Worm (Caenorhabditis elegans): ENCODE measurements around the gene F53F4.16.

The F53F4.16 gene

ce11 chrV:13660660-13661325 is 39.2 kb upstream of the F53F4.16 start, which contains the start of gene letm-1 (continued):
- TF ChIP-seq pqm-1 (tag; optimal IDR thresholded peaks at IDR 0.05) (no peak), ZK337.2 (GFP tag; IDR thresholded peaks at IDR 0.05) (no peak), jun-1 (tag; optimal IDR thresholded peaks at IDR 0.05) (no peak), cey-2 (tag; optimal IDR thresholded peaks at IDR 0.05; ENCODE audit: borderline replicate concordance, insufficient read depth) (no peak), Y75B8A.6 (GFP tag; IDR thresholded peaks at IDR 0.05) (no peak), ZK546.5 (tag; optimal IDR thresholded peaks at IDR 0.05) (no peak), zfp-2 (tag; optimal IDR thresholded peaks at IDR 0.05) (no peak), lim-7 (GFP tag; IDR thresholded peaks at IDR 0.05) (no peak), nhr-237 (tag; optimal IDR thresholded peaks at IDR 0.05) (no peak), lin-39 (tag; optimal IDR thresholded peaks at IDR 0.05) (no peak), nhr-41 (GFP tag; IDR thresholded peaks at IDR 0.05) (no peak), mdt-29 (GFP tag; IDR thresholded peaks at IDR 0.05) (no peak), aha-1 (tag) (peak; percentile 17), daf-16 (GFP tag; optimal IDR thresholded peaks at IDR 0.05) (peak in 1 of 2 experiments; percentile 0), daf-16 (tag; optimal IDR thresholded peaks at IDR 0.05) (peak; percentile 71), dmd-8 (GFP tag; IDR thresholded peaks at IDR 0.05) (no peak), hlh-11 (tag; optimal IDR thresholded peaks at IDR 0.05) (peak; percentile 54), hlh-30 (tag; optimal IDR thresholded peaks at IDR 0.05; ENCODE audit: insufficient read depth) (peak; percentile 25), dmd-6 (GFP tag; IDR thresholded peaks at IDR 0.05) (peak; percentile 23; the same call in 1 of the 2 replicates), F49E8.2 (tag; optimal IDR thresholded peaks at IDR 0.05; ENCODE audit: borderline replicate concordance) (no peak), saeg-2 (GFP tag; IDR thresholded peaks at IDR 0.05) (no peak), D1046.2 (GFP tag; IDR thresholded peaks at IDR 0.05) (no peak), sdz-12 (GFP tag; optimal IDR thresholded peaks at IDR 0.05) (no peak), egl-27 (tag; optimal IDR thresholded peaks at IDR 0.05) (no peak), duxl-1 (tag; optimal IDR thresholded peaks at IDR 0.05; ENCODE audit: poor library complexity) (no peak), aly-2 (tag; optimal IDR thresholded peaks at IDR 0.05) (no peak), nhr-76 (tag; optimal IDR thresholded peaks at IDR 0.05) (no peak), lin-13 (GFP tag; optimal IDR thresholded peaks at IDR 0.05) (no peak), mdl-1 (tag; optimal IDR thresholded peaks at IDR 0.05) (no peak), daf-12 (tag; optimal IDR thresholded peaks at IDR 0.05) (no peak), nhr-11 (tag; optimal IDR thresholded peaks at IDR 0.05) (no peak), daf-8 (GFP tag; IDR thresholded peaks at IDR 0.05) (no peak), madf-9 (GFP tag; conservative IDR thresholded peaks at IDR 0.05) (no peak), F37D6.2 (tag; optimal IDR thresholded peaks at IDR 0.05) (no peak), vab-7 (GFP tag; IDR thresholded peaks at IDR 0.05) (no peak), zip-2 (tag; optimal IDR thresholded peaks at IDR 0.05) (no peak), tra-1 (GFP tag; IDR thresholded peaks at IDR 0.05) (no peak), T20F7.1 (GFP tag; optimal IDR thresholded peaks at IDR 0.05) (no peak), mep-1 (tag; optimal IDR thresholded peaks at IDR 0.05) (peak; percentile 17), ceh-44 (GFP tag; IDR thresholded peaks at IDR 0.05) (no peak), nhr-102 (tag; optimal IDR thresholded peaks at IDR 0.05) (no peak), ceh-82 (tag; optimal IDR thresholded peaks at IDR 0.05) (no peak), attf-4 (tag; optimal IDR thresholded peaks at IDR 0.05) (no peak), F44E2.7 (GFP tag; IDR thresholded peaks at IDR 0.05) (no peak), skn-1 (tag; optimal IDR thresholded peaks at IDR 0.05) (no peak), nhr-111 (GFP tag; optimal IDR thresholded peaks at IDR 0.05) (no peak), ztf-11 (tag; optimal IDR thresholded peaks at IDR 0.05) (no peak), nhr-6 (tag; optimal IDR thresholded peaks at IDR 0.05) (no peak), tag-97 (GFP tag; IDR thresholded peaks at IDR 0.05) (no peak), ces-1 (GFP tag; optimal IDR thresholded peaks at IDR 0.05) (no peak), mxl-3 (GFP tag; optimal IDR thresholded peaks at IDR 0.05) (no peak), egl-43 (GFP tag; IDR thresholded peaks at IDR 0.05) (no peak)
